Fruit fly (Drosophila melanogaster): ENCODE measurements around the gene Spn28Db.
A peak's percentile ranks its signal among the peaks of the same experiment; 100 is the strongest.

Spn28Db gene

DNA sequence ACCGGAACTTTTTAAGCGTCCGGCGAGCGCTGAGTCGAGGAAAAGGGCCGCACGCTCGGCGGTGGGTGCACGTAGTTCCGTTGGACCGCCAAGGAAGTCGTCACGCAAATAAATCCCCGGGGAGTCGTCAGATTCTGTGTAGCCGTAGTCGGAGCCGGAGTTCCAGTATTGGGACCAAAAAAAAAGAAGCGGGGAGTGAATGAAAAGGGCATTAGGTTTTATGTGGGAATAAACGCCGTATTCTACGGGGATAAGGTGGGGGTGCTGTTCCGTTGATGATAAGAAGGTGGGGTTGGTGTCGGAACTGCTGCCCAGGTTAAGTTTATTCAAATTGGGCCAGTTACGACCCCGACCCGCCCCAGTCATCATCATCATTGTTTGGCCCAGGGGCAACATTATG is 40.1 kb downstream of the Spn28Db start:
- TF ChIP-seq CG8159 (tag; optimal IDR thresholded peaks at IDR 0.05) (no peak), CG15710 (tag; optimal IDR thresholded peaks at IDR 0.05) (no peak), Ets98B (GFP tag; IDR thresholded peaks at IDR 0.05) (no peak), CG12605 (GFP tag; IDR thresholded peaks at IDR 0.05) (no peak), CG32121 (GFP tag; IDR thresholded peaks at IDR 0.05) (no peak), EcR (GFP tag; optimal IDR thresholded peaks at IDR 0.05) (no peak), Snoo (tag; optimal IDR thresholded peaks at IDR 0.05) (no peak), gl (tag; optimal IDR thresholded peaks at IDR 0.05) (no peak), CG17806 (tag; optimal IDR thresholded peaks at IDR 0.05) (no peak)

DNA sequence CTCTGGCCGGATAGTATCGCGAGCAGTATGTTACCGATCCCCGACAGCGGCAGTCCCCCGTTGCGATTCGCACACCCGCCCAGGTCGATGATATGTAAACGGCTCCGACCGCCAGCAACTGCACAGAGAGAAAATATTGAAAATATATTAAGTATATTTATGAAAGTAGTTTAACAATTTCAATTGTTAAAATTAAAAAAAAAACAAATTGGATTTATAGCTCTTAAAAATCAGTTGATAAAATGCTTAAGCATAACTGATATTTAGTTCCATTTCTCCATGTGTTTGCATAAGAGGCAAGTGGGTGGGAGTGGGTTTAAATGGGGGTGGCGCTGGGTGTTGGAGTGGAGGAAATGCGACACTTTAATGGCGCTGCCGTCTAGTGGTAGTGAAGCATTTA is 41.0 kb downstream of the Spn28Db start:
- TF ChIP-seq D1 (tag; optimal IDR thresholded peaks at IDR 0.05) (no peak), CG10348 (GFP tag; IDR thresholded peaks at IDR 0.05) (no peak), CG13204 (GFP tag; optimal IDR thresholded peaks at IDR 0.05) (no peak), CG17806 (tag; optimal IDR thresholded peaks at IDR 0.05) (no peak), CG34367 (tag; optimal IDR thresholded peaks at IDR 0.05) (no peak), CG15710 (tag; optimal IDR thresholded peaks at IDR 0.05) (no peak), Pif1A (GFP tag; optimal IDR thresholded peaks at IDR 0.05) (no peak), Pif1B (GFP tag; optimal IDR thresholded peaks at IDR 0.05) (no peak), gl (tag; optimal IDR thresholded peaks at IDR 0.05) (no peak), CG14655 (GFP tag; optimal IDR thresholded peaks at IDR 0.05) (peak; percentile 12), CG9948 (tag; optimal IDR thresholded peaks at IDR 0.05) (no peak), CG32121 (GFP tag; IDR thresholded peaks at IDR 0.05) (0 out of 2 replicates have a peak, but pooled peaks have one; percentile 15), CG12605 (GFP tag; IDR thresholded peaks at IDR 0.05) (no peak), Snoo (tag; optimal IDR thresholded peaks at IDR 0.05) (no peak), fd96Ca (GFP tag; IDR thresholded peaks at IDR 0.05) (no peak), CG8159 (tag; optimal IDR thresholded peaks at IDR 0.05) (peak; percentile 20)

DNA sequence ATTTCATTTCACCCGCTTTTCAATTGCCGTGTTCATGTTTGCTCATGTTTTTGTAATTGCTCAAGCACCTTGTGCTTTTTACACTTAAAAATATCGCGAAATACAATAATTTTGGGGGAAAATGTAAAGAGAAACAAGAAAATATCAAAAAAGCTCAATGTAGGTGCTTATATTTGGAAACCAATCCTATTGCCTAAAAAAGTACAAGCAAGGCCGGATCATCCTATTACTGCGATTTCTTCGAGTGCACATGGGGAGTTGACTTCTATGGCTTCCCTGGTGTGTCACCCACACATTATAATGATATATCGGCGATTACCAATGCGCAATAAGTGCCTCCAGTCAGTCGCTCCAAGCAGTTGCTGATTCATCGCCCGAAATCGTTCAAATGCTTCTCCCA is 49.3 kb downstream of the Spn28Db start:
- TF ChIP-seq CG13204 (GFP tag; optimal IDR thresholded peaks at IDR 0.05) (no peak), CG8301 (tag; optimal IDR thresholded peaks at IDR 0.05) (no peak), Snoo (tag; optimal IDR thresholded peaks at IDR 0.05) (no peak), CG17806 (tag; optimal IDR thresholded peaks at IDR 0.05) (no peak), CG4496 (GFP tag; IDR thresholded peaks at IDR 0.05) (no peak), CG10348 (GFP tag; IDR thresholded peaks at IDR 0.05) (no peak), Pif1B (GFP tag; optimal IDR thresholded peaks at IDR 0.05) (no peak), CG32121 (GFP tag; IDR thresholded peaks at IDR 0.05) (no peak), gl (tag; optimal IDR thresholded peaks at IDR 0.05) (no peak), CG9948 (tag; optimal IDR thresholded peaks at IDR 0.05) (no peak), CG8159 (tag; optimal IDR thresholded peaks at IDR 0.05) (no peak)

DNA sequence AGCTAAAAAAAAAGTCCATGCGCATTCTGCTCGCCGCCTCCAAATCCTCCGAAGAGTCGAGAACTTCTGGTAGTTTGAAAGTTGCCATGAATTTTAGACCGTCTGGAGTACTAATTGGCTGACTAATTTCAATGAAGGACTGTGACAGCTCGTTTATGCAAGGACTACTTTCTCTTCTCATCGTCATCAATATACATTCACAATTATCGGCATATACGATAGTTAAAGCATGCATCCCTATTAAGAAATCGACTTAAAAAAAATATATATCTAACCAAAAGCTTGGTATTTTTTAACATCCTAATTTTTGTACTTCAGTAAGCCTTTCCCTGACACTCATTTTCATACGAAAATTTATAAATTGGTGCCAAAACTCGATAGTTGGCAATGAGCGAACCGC is 50.4 kb downstream of the Spn28Db start, which contains the start of gene CG14537:
TSS of gene CG14537 (plus strand) at position 301 of the 400 bp plus-strand sequence.
- TF ChIP-seq CG32121 (GFP tag; IDR thresholded peaks at IDR 0.05) (no peak), CG15710 (tag; optimal IDR thresholded peaks at IDR 0.05) (no peak), Snoo (tag; optimal IDR thresholded peaks at IDR 0.05) (no peak), rn (GFP tag; IDR thresholded peaks at IDR 0.05) (no peak), Ets98B (GFP tag; IDR thresholded peaks at IDR 0.05) (no peak)

All from whole organism, pupa.